Fruit fly (Drosophila melanogaster): ENCODE data around the gene ttk.

Gene ttk

dm6 chr3R:31724580-31725320 lies 11.1 kb downstream of the ttk start (continued):
- TF ChIP-seq z (GFP tag; IDR thresholded peaks at IDR 0.05), result peak; percentile 52; the same call in 1 of the 3 replicates
- peak; percentile 80 for TF ChIP-seq Med (GFP tag)
- TF ChIP-seq ac (GFP tag; optimal IDR thresholded peaks at IDR 0.05), result no peak
- TF ChIP-seq dpn (GFP tag; optimal IDR thresholded peaks at IDR 0.05), result peak in 1 of 2 experiments; percentile 8
- peak; percentile 69 for TF ChIP-seq chm (GFP tag; IDR thresholded peaks at IDR 0.05)
- TF ChIP-seq Opbp (GFP tag; IDR thresholded peaks at IDR 0.05; ENCODE audit: partially characterized antibody), result 0 out of 3 replicates have a peak, but pooled peaks have one; percentile 23
- no peak for TF ChIP-seq eve (GFP tag; optimal IDR thresholded peaks at IDR 0.05)
- TF ChIP-seq CG18262 (tag; optimal IDR thresholded peaks at IDR 0.05), result no peak
- TF ChIP-seq ato (GFP tag; IDR thresholded peaks at IDR 0.05; ENCODE audit: partially characterized antibody), result 0 out of 2 replicates have a peak, but pooled peaks have one; percentile 18
- peak; percentile 88 for TF ChIP-seq Trl (optimal IDR thresholded peaks at IDR 0.05)
- peak; percentile 37 for TF ChIP-seq Trl (GFP tag; optimal IDR thresholded peaks at IDR 0.05)
- no peak for TF ChIP-seq hkb (optimal IDR thresholded peaks at IDR 0.05)
- peak; percentile 60; the same call in 1 of the 2 replicates for TF ChIP-seq hkb (GFP tag; IDR thresholded peaks at IDR 0.05)
- TF ChIP-seq CG2199 (GFP tag; IDR thresholded peaks at IDR 0.05), result peak; percentile 45; the same call in 2 of the 3 replicates
- 0 out of 2 replicates have a peak, but pooled peaks have one; percentile 32 for TF ChIP-seq H2.0 (GFP tag; IDR thresholded peaks at IDR 0.05)
- TF ChIP-seq Meics (GFP tag; optimal IDR thresholded peaks at IDR 0.05), result peak; percentile 12
- TF ChIP-seq CG12071 (GFP tag; optimal IDR thresholded peaks at IDR 0.05), result peak; percentile 19
- TF ChIP-seq CG17385 (GFP tag; optimal IDR thresholded peaks at IDR 0.05), result peak; percentile 90
- TF ChIP-seq zen2 (GFP tag; IDR thresholded peaks at IDR 0.05; ENCODE audit: partially characterized antibody), result peak; percentile 45; the same call in 1 of the 3 replicates
- TF ChIP-seq wor (GFP tag; IDR thresholded peaks at IDR 0.05), result no peak
- TF ChIP-seq CG3163 (GFP tag; optimal IDR thresholded peaks at IDR 0.05), result peak; percentile 59
- TF ChIP-seq CG18476 (GFP tag; optimal IDR thresholded peaks at IDR 0.05), result no peak
- peak; percentile 37; the same call in 1 of the 3 replicates for TF ChIP-seq CG34224 (GFP tag; IDR thresholded peaks at IDR 0.05; ENCODE audit: partially characterized antibody)
- TF ChIP-seq CG42726 (GFP tag; IDR thresholded peaks at IDR 0.05; ENCODE audit: partially characterized antibody), result peak; percentile 43
- peak; percentile 89 for TF ChIP-seq crol (GFP tag; IDR thresholded peaks at IDR 0.05)
- TF ChIP-seq zfh1 (GFP tag; IDR thresholded peaks at IDR 0.05), result 0 out of 3 replicates have a peak, but pooled peaks have one; percentile 45
- peak; percentile 80 for TF ChIP-seq CG11696 (GFP tag; IDR thresholded peaks at IDR 0.05)
- no peak for TF ChIP-seq CG30403 (GFP tag; optimal IDR thresholded peaks at IDR 0.05)
- TF ChIP-seq CG34422 (GFP tag; IDR thresholded peaks at IDR 0.05), result peak; percentile 43; the same call in 1 of the 3 replicates
- TF ChIP-seq onecut (GFP tag; IDR thresholded peaks at IDR 0.05), result 0 out of 2 replicates have a peak, but pooled peaks have one; percentile 21
- no peak for TF ChIP-seq CG31365 (tag; optimal IDR thresholded peaks at IDR 0.05)
- peak; percentile 53; the same call in 1 of the 2 replicates for TF ChIP-seq ara (GFP tag; IDR thresholded peaks at IDR 0.05)
- peak; percentile 65 for TF ChIP-seq sna (GFP tag; IDR thresholded peaks at IDR 0.05; ENCODE audit: partially characterized antibody)
- TF ChIP-seq chinmo (GFP tag; IDR thresholded peaks at IDR 0.05; ENCODE audit: partially characterized antibody), result peak; percentile 63; the same call in 1 of the 4 replicates
- TF ChIP-seq cg (GFP tag; optimal IDR thresholded peaks at IDR 0.05), result peak; percentile 89
- TF ChIP-seq scrt (GFP tag; optimal IDR thresholded peaks at IDR 0.05), result peak; percentile 20
- peak; percentile 13 for TF ChIP-seq pfk (GFP tag; optimal IDR thresholded peaks at IDR 0.05)
- peak; percentile 61 for TF ChIP-seq kni (GFP tag; optimal IDR thresholded peaks at IDR 0.05)
- TF ChIP-seq CG11456 (GFP tag; IDR thresholded peaks at IDR 0.05), result no peak
- no peak for TF ChIP-seq CG1647 (GFP tag; optimal IDR thresholded peaks at IDR 0.05)
- TF ChIP-seq Hmr (GFP tag; optimal IDR thresholded peaks at IDR 0.05), result peak; percentile 13
- peak; percentile 30 for TF ChIP-seq CG34376 (GFP tag; optimal IDR thresholded peaks at IDR 0.05)
- TF ChIP-seq sens (GFP tag), result peak; percentile 32
- TF ChIP-seq D (optimal IDR thresholded peaks at IDR 0.05), result peak; percentile 36
- no peak for TF ChIP-seq D (GFP tag; optimal IDR thresholded peaks at IDR 0.05)
- TF ChIP-seq bsh (GFP tag; optimal IDR thresholded peaks at IDR 0.05), result peak in 1 of 2 experiments; percentile 37
- TF ChIP-seq CG11398 (GFP tag; optimal IDR thresholded peaks at IDR 0.05), result no peak
- TF ChIP-seq unc-4 (GFP tag; IDR thresholded peaks at IDR 0.05; ENCODE audit: partially characterized antibody), result 0 out of 2 replicates have a peak, but pooled peaks have one; percentile 16

Measured in whole organism, embryonic.